Worm (Caenorhabditis elegans) whole organism, L1 larva: ENCODE measurements around the gene Y59H11AR.4.

Experiments used
- C16A3.4 ChIP-seq: fragments of 150-350 bp; optimal IDR thresholded peaks from 2 replicates; lab custom pipeline; 2014; ENCODE audit warnings: missing biosample characterization, missing genetic modification characterization
- C34B4.2 ChIP-seq: sonication (generic microtip); optimal IDR thresholded peaks from 2 replicates; lab custom pipeline; 2017; ENCODE audit warnings: mild to moderate bottlenecking, missing genetic modification characterization, missing compliant biosample characterization
- aly-2 ChIP-seq: fragments of 150-350 bp; optimal IDR thresholded peaks from 2 replicates; lab custom pipeline; 2014; ENCODE audit warnings: missing biosample characterization, missing genetic modification characterization
- ama-1 ChIP-seq: fragments of 150-350 bp; optimal IDR thresholded peaks from 2 replicates; lab custom pipeline; 2014
- ceh-8 ChIP-seq: fragments of 200-800 bp; sonication (Bioruptor generic); optimal IDR thresholded peaks from 2 replicates; lab custom pipeline; 2018; ENCODE audit warnings: mild to moderate bottlenecking, missing genetic modification characterization, moderate library complexity, missing compliant biosample characterization
- ceh-90 ChIP-seq: sonication (generic microtip); optimal IDR thresholded peaks from 2 replicates; lab custom pipeline; 2016; ENCODE audit warnings: missing genetic modification characterization, missing compliant biosample characterization
- dsc-1 ChIP-seq: sonication (generic microtip); optimal IDR thresholded peaks from 2 replicates; lab custom pipeline; 2016; ENCODE audit warnings: mild to moderate bottlenecking, missing genetic modification characterization, missing compliant biosample characterization
- efl-1 ChIP-seq, 4 experiments: fragments of 150-350 bp; optimal IDR thresholded peaks in 3 of 4; peaks in 1 of 4; 1 replicate in 1 of 4; 2 replicates in 3 of 4; lab custom pipeline; 2014; ENCODE audit warnings: missing biosample characterization in 2 of 4, missing genetic modification characterization in 2 of 4, missing genetic modification reagents in 2 of 4
- egl-27 ChIP-seq, 2 experiments: fragments of 150-350 bp in 1 of 2; sonication (generic microtip); optimal IDR thresholded peaks; 3 replicates each; lab custom pipeline; 2017 to 2018; ENCODE audit warnings: missing biosample characterization in 2 of 2, missing genetic modification characterization in 2 of 2, missing genetic modification reagents in 2 of 2
- fkh-10 ChIP-seq: sonication (generic microtip); optimal IDR thresholded peaks from 2 replicates; lab custom pipeline; 2017; ENCODE audit warnings: missing biosample characterization, missing genetic modification reagents, missing genetic modification characterization
- fkh-4 ChIP-seq: sonication (generic microtip); optimal IDR thresholded peaks from 2 replicates; lab custom pipeline; 2016; ENCODE audit warnings: missing compliant biosample characterization, missing genetic modification characterization, borderline replicate concordance
- fkh-8 ChIP-seq: sonication (generic microtip); optimal IDR thresholded peaks from 2 replicates; lab custom pipeline; 2016; ENCODE audit warnings: mild to moderate bottlenecking, missing genetic modification characterization, missing compliant biosample characterization
- fos-1 ChIP-seq: fragments of 150-350 bp; optimal IDR thresholded peaks from 2 replicates; lab custom pipeline; 2014; ENCODE audit warnings: missing biosample characterization, missing genetic modification characterization
- hlh-17 ChIP-seq: fragments of 200-800 bp; sonication (Bioruptor generic); optimal IDR thresholded peaks from 2 replicates; lab custom pipeline; 2018; ENCODE audit warnings: missing genetic modification characterization, mild to moderate bottlenecking, missing compliant biosample characterization, moderate library complexity, borderline replicate concordance
- hpl-2 ChIP-seq: fragments of 150-350 bp; optimal IDR thresholded peaks from 2 replicates; lab custom pipeline; 2014; ENCODE audit warnings: missing biosample characterization, missing genetic modification reagents, missing genetic modification characterization
- irx-1 ChIP-seq: sonication (generic microtip); optimal IDR thresholded peaks from 2 replicates; lab custom pipeline; 2016; ENCODE audit warnings: missing genetic modification characterization, missing compliant biosample characterization
- jun-1 ChIP-seq: fragments of 150-350 bp; optimal IDR thresholded peaks from 2 replicates; lab custom pipeline; 2014; ENCODE audit warnings: missing biosample characterization, missing genetic modification reagents, missing genetic modification characterization
- lin-35 ChIP-seq, 2 experiments: fragments of 150-350 bp; optimal IDR thresholded peaks; 2 replicates each; lab custom pipeline; 2014; ENCODE audit warnings: missing biosample characterization in 2 of 2, missing genetic modification characterization in 2 of 2, missing genetic modification reagents in 2 of 2
- lir-3 ChIP-seq: sonication (generic microtip); optimal IDR thresholded peaks from 2 replicates; lab custom pipeline; 2016; ENCODE audit warnings: mild to moderate bottlenecking, missing genetic modification characterization, moderate library complexity, missing compliant biosample characterization; ENCODE audit not compliant: poor library complexity
- mef-2 ChIP-seq: fragments of 150-350 bp; optimal IDR thresholded peaks from 2 replicates; lab custom pipeline; 2014; ENCODE audit warnings: missing biosample characterization, missing genetic modification characterization
- nhr-11 ChIP-seq: fragments of 150-350 bp; optimal IDR thresholded peaks from 2 replicates; lab custom pipeline; 2014; ENCODE audit warnings: missing biosample characterization, missing genetic modification characterization
- nhr-19 ChIP-seq: fragments of 200-800 bp; sonication (Bioruptor generic); conservative IDR thresholded peaks from 2 replicates; pipeline ENCODE4 v1.3.6; 2022; ENCODE audit warnings: missing genetic modification characterization, missing compliant biosample characterization
- nhr-237 ChIP-seq: fragments of 150-350 bp; optimal IDR thresholded peaks from 2 replicates; lab custom pipeline; 2014; ENCODE audit warnings: missing biosample characterization, missing genetic modification characterization
- nhr-71 ChIP-seq: sonication (generic microtip); optimal IDR thresholded peaks from 2 replicates; lab custom pipeline; 2016; ENCODE audit warnings: mild to moderate bottlenecking, missing genetic modification characterization, moderate library complexity, missing compliant biosample characterization
- nhr-76 ChIP-seq: sonication (generic microtip); optimal IDR thresholded peaks from 2 replicates; lab custom pipeline; 2017; ENCODE audit warnings: missing biosample characterization, missing genetic modification characterization
- nhr-84 ChIP-seq: sonication (generic microtip); optimal IDR thresholded peaks from 2 replicates; lab custom pipeline; 2017; ENCODE audit warnings: missing biosample characterization, missing genetic modification characterization
- snpc-4 ChIP-seq: fragments of 150-350 bp; optimal IDR thresholded peaks from 2 replicates; lab custom pipeline; 2014; ENCODE audit warnings: missing biosample characterization, missing genetic modification characterization
- sptf-1 ChIP-seq: fragments of 150-350 bp; optimal IDR thresholded peaks from 2 replicates; lab custom pipeline; 2014; ENCODE audit warnings: missing biosample characterization, missing genetic modification characterization
- tbx-2 ChIP-seq: sonication (generic microtip); optimal IDR thresholded peaks from 2 replicates; lab custom pipeline; 2016; ENCODE audit warnings: missing genetic modification characterization, missing compliant biosample characterization
- tlp-1 ChIP-seq: fragments of 150-350 bp; optimal IDR thresholded peaks from 2 replicates; lab custom pipeline; 2014; ENCODE audit warnings: missing biosample characterization, missing genetic modification characterization
- unc-30 ChIP-seq: sonication (generic microtip); optimal IDR thresholded peaks from 2 replicates; lab custom pipeline; 2017; ENCODE audit warnings: missing biosample characterization, missing genetic modification characterization
- unc-62 ChIP-seq: fragments of 150-350 bp; optimal IDR thresholded peaks from 2 replicates; lab custom pipeline; 2014; ENCODE audit warnings: missing biosample characterization, missing genetic modification reagents, missing genetic modification characterization
- unc-86 ChIP-seq: sonication (generic microtip); optimal IDR thresholded peaks from 2 replicates; lab custom pipeline; 2016; ENCODE audit warnings: missing genetic modification characterization, missing compliant biosample characterization
- zip-4 ChIP-seq: fragments of 200-800 bp; sonication (Bioruptor generic); optimal IDR thresholded peaks from 2 replicates; lab custom pipeline; 2018; ENCODE audit warnings: mild to moderate bottlenecking, missing genetic modification characterization, moderate library complexity, missing compliant biosample characterization
- ztf-11 ChIP-seq, 2 experiments: sonication (generic microtip); optimal IDR thresholded peaks; 2 replicates each; lab custom pipeline; 2016 to 2017; ENCODE audit warnings: missing genetic modification characterization in 2 of 2, missing biosample characterization in 1 of 2, missing compliant biosample characterization in 1 of 2

The Y59H11AR.4 gene

DNA sequence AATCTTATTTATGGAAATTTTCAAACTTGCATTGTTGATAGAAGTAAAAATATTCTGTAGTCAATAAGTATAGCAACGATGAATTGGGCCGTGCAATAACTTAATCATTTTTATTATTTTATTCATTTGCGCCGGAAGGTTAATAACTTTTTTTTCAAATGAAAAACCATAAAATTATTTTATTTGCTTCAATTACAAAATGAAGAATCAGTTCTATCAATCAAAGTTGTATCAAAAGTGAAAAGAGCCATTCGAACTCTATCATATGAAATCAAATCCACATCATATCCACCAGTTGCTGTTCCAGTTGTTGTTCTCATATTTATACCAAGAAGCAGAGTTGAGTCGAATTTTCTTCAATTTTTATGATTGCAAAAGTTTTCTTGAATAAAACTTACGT lies 47.9 kb upstream of the Y59H11AR.4 start, which contains the start of gene cyp-33E1:
Gene cyp-33E1, minus strand, starts transcription at position 101 of the 400 bp plus-strand sequence.
- TF ChIP-seq efl-1 (optimal IDR thresholded peaks at IDR 0.05; lab: Kevin White, UChicago): no peak
- peak in 1 of 2 experiments; percentile 48 for TF ChIP-seq efl-1 (GFP tag; optimal IDR thresholded peaks at IDR 0.05 in 1 of 2; lab: Kevin White, UChicago)
- TF ChIP-seq snpc-4 (tag; lab: Kevin White, UChicago): no peak
- no peak for TF ChIP-seq nhr-19 (GFP tag; lab: Robert Waterston, UW)
- no peak for TF ChIP-seq ztf-11 (tag; optimal IDR thresholded peaks at IDR 0.05; lab: Kevin White, UChicago)
- no peak for TF ChIP-seq hpl-2 (GFP tag; lab: Kevin White, UChicago)
- TF ChIP-seq nhr-237 (tag; lab: Kevin White, UChicago): no peak

DNA sequence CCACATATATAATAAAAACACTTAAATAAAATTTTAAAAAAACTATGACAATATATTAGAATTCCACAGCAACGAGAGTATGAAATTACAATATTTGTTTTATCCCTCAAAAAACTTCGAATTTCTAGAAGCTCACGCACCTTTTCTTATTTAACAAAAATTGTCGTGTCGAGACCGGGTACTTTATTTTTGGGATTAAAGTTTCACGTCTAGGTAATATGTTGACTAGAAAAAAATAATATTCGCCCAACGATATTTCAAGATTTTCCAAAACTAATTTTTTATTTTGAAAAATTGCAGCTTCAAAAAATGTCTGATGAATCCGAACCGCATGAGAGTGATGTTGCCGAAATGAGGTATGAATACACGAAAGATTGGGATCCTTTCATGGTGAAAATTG lies 43.9 kb upstream of the Y59H11AR.4 start, which contains the start of gene C49C8.3:
Gene C49C8.3, plus strand, starts transcription at position 301 of the 400 bp plus-strand sequence.
- TF ChIP-seq ceh-8 (GFP tag; lab: Kevin White, UChicago) (no peak), egl-27 (tag; optimal IDR thresholded peaks at IDR 0.05; lab: Kevin White, UChicago) (no peak), aly-2 (tag; lab: Kevin White, UChicago) (no peak), ztf-11 (tag; optimal IDR thresholded peaks at IDR 0.05; lab: Kevin White, UChicago) (no peak)

DNA sequence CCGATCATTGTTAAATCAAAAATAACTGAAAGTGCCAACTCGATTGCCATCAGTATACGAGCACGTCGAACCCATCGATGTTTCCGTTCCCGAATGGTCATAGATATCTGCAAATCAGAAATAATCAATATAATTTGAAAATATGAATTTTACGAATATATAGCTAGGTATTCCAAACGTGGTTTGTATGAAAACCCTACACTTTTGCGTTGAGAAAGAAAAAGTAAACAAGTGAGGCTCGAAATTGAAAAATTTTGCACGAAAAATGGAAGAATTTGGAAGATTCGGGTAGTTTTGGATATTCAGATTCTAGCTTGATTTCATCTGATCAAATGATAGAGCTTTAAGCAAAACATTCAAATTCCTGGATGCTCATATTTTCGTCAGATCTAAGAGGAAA lies 38.2 kb upstream of the Y59H11AR.4 start, which contains the start of gene F42A9.9:
Gene F42A9.9, minus strand, starts transcription at position 101 of the 400 bp plus-strand sequence.
- TF ChIP-seq zip-4: no peak
- no peak for TF ChIP-seq hlh-17 (GFP tag; lab: Kevin White, UChicago)
- TF ChIP-seq nhr-76 (tag; lab: Kevin White, UChicago): no peak
- no peak for TF ChIP-seq fos-1 (tag; lab: Kevin White, UChicago)
- no peak for TF ChIP-seq C34B4.2
- no peak for TF ChIP-seq nhr-71 (tag; lab: Kevin White, UChicago)
- TF ChIP-seq fkh-4 (tag; lab: Kevin White, UChicago): no peak
- TF ChIP-seq ceh-90 (tag; lab: Kevin White, UChicago): no peak
- TF ChIP-seq lir-3 (tag; lab: Kevin White, UChicago): no peak
- TF ChIP-seq lin-35 (GFP tag; optimal IDR thresholded peaks at IDR 0.05; lab: Kevin White, UChicago): no peak
- no peak for TF ChIP-seq sptf-1
- TF ChIP-seq unc-62 (GFP tag; lab: Kevin White, UChicago): no peak
- no peak for TF ChIP-seq ama-1 (lab: Kevin White, UChicago)
- no peak for TF ChIP-seq C16A3.4 (tag; lab: Kevin White, UChicago)

DNA sequence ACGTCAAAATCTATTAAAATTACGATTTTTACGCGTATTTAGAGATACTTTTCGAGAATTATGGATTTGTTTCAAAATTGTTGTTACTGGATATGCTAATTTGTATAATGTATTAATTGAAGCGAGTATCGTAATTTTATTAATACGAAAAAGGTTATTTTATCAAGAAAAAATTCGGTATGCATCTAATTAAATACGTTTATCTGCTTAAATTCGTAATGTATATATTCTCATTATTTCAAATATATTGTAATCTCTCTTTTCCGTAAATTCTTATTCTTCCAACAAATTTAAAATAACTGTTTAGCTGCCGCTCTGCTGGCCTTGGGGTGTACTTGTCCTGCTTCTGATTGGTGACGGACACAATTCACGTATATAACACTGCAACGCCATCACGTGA lies 30.5 kb upstream of the Y59H11AR.4 start, which contains the start of gene dgk-4:
Gene dgk-4, plus strand, starts transcription at position 301 of the 400 bp plus-strand sequence.
- TF ChIP-seq aly-2 (tag; lab: Kevin White, UChicago) (no peak), tbx-2 (tag; lab: Kevin White, UChicago) (no peak), tlp-1 (tag; lab: Kevin White, UChicago) (no peak), C16A3.4 (tag; lab: Kevin White, UChicago) (no peak), unc-30 (tag; lab: Kevin White, UChicago) (no peak), nhr-84 (no peak), jun-1 (no peak)
- TF ChIP-seq, all 84 proteins: peak for 0

DNA sequence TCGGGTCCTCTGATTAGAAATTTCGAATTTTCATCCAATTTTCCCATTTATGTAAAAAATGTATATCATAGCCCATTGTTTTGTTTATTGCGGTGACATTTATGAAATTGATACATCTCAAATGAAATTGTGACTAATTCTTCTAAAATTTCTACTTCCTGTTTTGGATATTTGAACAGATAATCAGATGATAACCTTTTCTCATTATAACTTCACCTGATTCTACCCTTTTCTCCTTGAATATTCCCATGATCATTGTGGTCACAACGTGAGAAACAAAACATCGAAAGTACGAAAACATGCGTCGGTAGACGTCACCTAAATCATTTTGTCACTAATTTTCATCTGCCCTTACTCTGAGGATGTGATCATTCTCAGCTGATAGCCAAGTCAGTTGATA lies 29.7 kb upstream of the Y59H11AR.4 start:
- TF ChIP-seq mef-2 (tag; lab: Kevin White, UChicago) (no peak), ceh-8 (GFP tag; lab: Kevin White, UChicago) (peak; percentile 70), dsc-1 (tag; lab: Kevin White, UChicago) (peak; percentile 54), irx-1 (tag; lab: Kevin White, UChicago) (no peak), hlh-17 (GFP tag; lab: Kevin White, UChicago) (no peak), fkh-4 (tag; lab: Kevin White, UChicago) (no peak), fkh-8 (tag; lab: Kevin White, UChicago) (peak; percentile 16), nhr-71 (tag; lab: Kevin White, UChicago) (peak; percentile 43), unc-86 (tag; lab: Kevin White, UChicago) (no peak), fkh-10 (GFP tag; lab: Kevin White, UChicago) (no peak), nhr-11 (tag; lab: Kevin White, UChicago) (peak; percentile 13)
